Fruit fly (Drosophila melanogaster) S2 (cell line): ENCODE measurements around the gene AcCoAS.

Experiments used
- CG8478 ChIP-seq: fragments of >200 bp; optimal IDR thresholded peaks from 2 replicates; lab custom pipeline; 2018
- CTCF ChIP-seq, 2 experiments: fragments of >200 bp; optimal IDR thresholded peaks; 2 replicates each; lab custom pipeline; 2018

dm6 chr3L:21298375-21298774 lies 18.3 kb upstream of the AcCoAS start, which contains the start of gene CG43702:
- TF ChIP-seq CG8478 (lab: Kevin White, UChicago) (no peak), CTCF (optimal IDR thresholded peaks at IDR 0.05; lab: Kevin White, UChicago) (no peak)
